Fruit fly (Drosophila melanogaster) whole organism, embryonic: ENCODE measurements around the gene CG3119.

ENCODE experiments used
- Ada2b ChIP-seq: fragments of 200-800 bp; sonication (Bioruptor generic); IDR thresholded peaks from 2 replicates; pipeline ENCODE4 v1.3.6; 2022; ENCODE audit warnings: missing biosample characterization, missing genetic modification characterization
- Atf3 ChIP-seq: fragments of 200-800 bp; sonication (Bioruptor generic); optimal IDR thresholded peaks from 3 replicates; lab custom pipeline; 2016; ENCODE audit warnings: missing biosample characterization, missing genetic modification characterization
- Bgb ChIP-seq: fragments of 200-800 bp; sonication (Bioruptor generic); IDR thresholded peaks from 2 replicates; pipeline ENCODE4 v1.3.6; 2022; ENCODE audit warnings: missing biosample characterization, missing genetic modification characterization; ENCODE audit not compliant: partially characterized antibody
- CG10654 ChIP-seq: fragments of 200-800 bp; sonication (Bioruptor generic); optimal IDR thresholded peaks from 2 replicates; lab custom pipeline; 2016; ENCODE audit warnings: missing biosample characterization, missing genetic modification characterization
- CG12942 ChIP-seq: fragments of 200-800 bp; sonication (Bioruptor generic); optimal IDR thresholded peaks from 3 replicates; lab custom pipeline; 2016; ENCODE audit warnings: missing biosample characterization, missing genetic modification characterization
- CG14014 ChIP-seq: fragments of 200-800 bp; sonication (Bioruptor generic); IDR thresholded peaks from 2 replicates; pipeline ENCODE4 v1.3.6; 2022; ENCODE audit warnings: missing biosample characterization, missing genetic modification characterization
- CG14965 ChIP-seq: fragments of 200-800 bp; sonication (Bioruptor generic); optimal IDR thresholded peaks from 2 replicates; lab custom pipeline; 2016; ENCODE audit warnings: missing biosample characterization, missing genetic modification characterization, borderline replicate concordance
- CG16815 ChIP-seq: fragments of 200-800 bp; sonication (Bioruptor generic); optimal IDR thresholded peaks from 3 replicates; lab custom pipeline; 2017; ENCODE audit warnings: missing biosample characterization, mild to moderate bottlenecking, missing genetic modification characterization
- CG3281 ChIP-seq: fragments of 200-800 bp; sonication (Bioruptor generic); optimal IDR thresholded peaks from 3 replicates; lab custom pipeline; 2017; ENCODE audit warnings: missing biosample characterization, mild to moderate bottlenecking, missing genetic modification characterization
- CG34376 ChIP-seq: fragments of 200-800 bp; sonication (Bioruptor generic); optimal IDR thresholded peaks from 2 replicates; lab custom pipeline; 2018; ENCODE audit warnings: missing biosample characterization, mild to moderate bottlenecking, missing genetic modification characterization
- CG3838 ChIP-seq: fragments of 200-800 bp; sonication (Bioruptor generic); optimal IDR thresholded peaks from 3 replicates; lab custom pipeline; 2016; ENCODE audit warnings: missing biosample characterization, missing genetic modification characterization
- CG4617 ChIP-seq: fragments of 200-800 bp; sonication (Bioruptor generic); optimal IDR thresholded peaks from 3 replicates; lab custom pipeline; 2016; ENCODE audit warnings: missing biosample characterization, missing genetic modification characterization, borderline replicate concordance
- CG6254 ChIP-seq: fragments of 200-800 bp; sonication (Bioruptor generic); optimal IDR thresholded peaks from 3 replicates; lab custom pipeline; 2017; ENCODE audit warnings: mild to moderate bottlenecking, missing biosample characterization, missing genetic modification reagents, missing genetic modification characterization
- CG6854 ChIP-seq: fragments of 200-800 bp; sonication (Bioruptor generic); optimal IDR thresholded peaks from 3 replicates; lab custom pipeline; 2017; ENCODE audit warnings: missing biosample characterization, mild to moderate bottlenecking, missing genetic modification characterization
- CG7556 ChIP-seq: fragments of 200-800 bp; sonication (Bioruptor generic); optimal IDR thresholded peaks from 2 replicates; lab custom pipeline; 2017; ENCODE audit warnings: missing biosample characterization, mild to moderate bottlenecking, missing genetic modification characterization
- CG9215 ChIP-seq: fragments of 200-800 bp; sonication (Bioruptor generic); IDR thresholded peaks from 2 replicates; pipeline ENCODE4 v1.3.6; 2022; ENCODE audit warnings: missing biosample characterization, missing genetic modification characterization
- CG9727 ChIP-seq: fragments of 200-800 bp; sonication (Bioruptor generic); optimal IDR thresholded peaks from 3 replicates; lab custom pipeline; 2017; ENCODE audit warnings: missing biosample characterization, mild to moderate bottlenecking, missing genetic modification characterization
- CG9817 ChIP-seq: fragments of 200-800 bp; sonication (Bioruptor generic); optimal IDR thresholded peaks from 2 replicates; lab custom pipeline; 2018; ENCODE audit warnings: missing biosample characterization, mild to moderate bottlenecking, missing genetic modification characterization, moderate library complexity
- ERR ChIP-seq: fragments of 200-800 bp; sonication (Bioruptor generic); optimal IDR thresholded peaks from 2 replicates; lab custom pipeline; 2016; ENCODE audit warnings: missing biosample characterization, missing genetic modification characterization
- Fer3 ChIP-seq: fragments of 200-800 bp; sonication (Bioruptor generic); optimal IDR thresholded peaks from 2 replicates; lab custom pipeline; 2018; ENCODE audit warnings: missing biosample characterization, mild to moderate bottlenecking, missing genetic modification characterization, moderate library complexity
- HLH4C ChIP-seq: fragments of 200-800 bp; sonication (Bioruptor generic); IDR thresholded peaks from 3 replicates; pipeline ENCODE4 v1.3.6; 2022; ENCODE audit warnings: missing biosample characterization, missing genetic modification characterization; ENCODE audit not compliant: partially characterized antibody
- Hand ChIP-seq: fragments of 200-800 bp; sonication (Bioruptor generic); optimal IDR thresholded peaks from 2 replicates; lab custom pipeline; 2017; ENCODE audit warnings: mild to moderate bottlenecking, missing biosample characterization, missing genetic modification reagents, missing genetic modification characterization
- Hmr ChIP-seq: fragments of 200-800 bp; sonication (Bioruptor generic); optimal IDR thresholded peaks from 3 replicates; lab custom pipeline; 2017; ENCODE audit warnings: mild to moderate bottlenecking, missing biosample characterization, missing genetic modification reagents, missing genetic modification characterization
- Hmx ChIP-seq: fragments of 200-800 bp; sonication (Bioruptor generic); optimal IDR thresholded peaks from 2 replicates; lab custom pipeline; 2016; ENCODE audit warnings: missing biosample characterization, missing genetic modification characterization
- MESR4 ChIP-seq: fragments of 200-800 bp; sonication (Bioruptor generic); optimal IDR thresholded peaks from 2 replicates; lab custom pipeline; 2018; ENCODE audit warnings: missing biosample characterization, mild to moderate bottlenecking, missing genetic modification characterization, moderate library complexity
- Optix ChIP-seq: fragments of 200-800 bp; sonication (Bioruptor generic); IDR thresholded peaks from 3 replicates; pipeline ENCODE4 v1.3.6; 2022; ENCODE audit warnings: missing biosample characterization, missing genetic modification characterization
- Ptx1 ChIP-seq: fragments of 200-800 bp; sonication (Bioruptor generic); IDR thresholded peaks from 2 replicates; pipeline ENCODE4 v1.3.6; 2022; ENCODE audit warnings: missing biosample characterization, missing genetic modification characterization
- Sry-δ ChIP-seq: fragments of 200-800 bp; sonication (Bioruptor generic); optimal IDR thresholded peaks from 2 replicates; lab custom pipeline; 2016; ENCODE audit warnings: missing biosample characterization, missing genetic modification characterization
- Stat92E ChIP-seq, 3 experiments: fragments of >200 bp in 2 of 3; fragments of 200-800 bp in 1 of 3; sonication (Bioruptor generic) in 1 of 3; optimal IDR thresholded peaks; 2 replicates each; lab custom pipeline; 2017 to 2019; ENCODE audit warnings: missing biosample characterization in 3 of 3, missing genetic modification characterization in 3 of 3, mild to moderate bottlenecking in 1 of 3, moderate library complexity in 1 of 3
- ase ChIP-seq: fragments of 200-800 bp; sonication (Bioruptor generic); IDR thresholded peaks from 3 replicates; pipeline ENCODE4 v1.3.6; 2022; ENCODE audit warnings: missing biosample characterization, missing genetic modification characterization
- bigmax ChIP-seq: fragments of 200-800 bp; sonication (Bioruptor generic); optimal IDR thresholded peaks from 2 replicates; lab custom pipeline; 2018; ENCODE audit warnings: missing biosample characterization, mild to moderate bottlenecking, missing genetic modification characterization
- cg ChIP-seq: fragments of 200-800 bp; sonication (Bioruptor generic); optimal IDR thresholded peaks from 3 replicates; lab custom pipeline; 2019; ENCODE audit warnings: missing biosample characterization, mild to moderate bottlenecking, missing genetic modification characterization, moderate library complexity
- chn ChIP-seq: fragments of 200-800 bp; sonication (Bioruptor generic); optimal IDR thresholded peaks from 2 replicates; lab custom pipeline; 2016; ENCODE audit warnings: missing biosample characterization, missing genetic modification characterization
- da ChIP-seq: fragments of 200-800 bp; sonication (Bioruptor generic); optimal IDR thresholded peaks from 2 replicates; lab custom pipeline; 2016; ENCODE audit warnings: missing biosample characterization, missing genetic modification characterization
- ems ChIP-seq: fragments of 200-800 bp; sonication (Bioruptor generic); optimal IDR thresholded peaks from 3 replicates; lab custom pipeline; 2016; ENCODE audit warnings: missing biosample characterization, missing genetic modification characterization
- gfzf ChIP-seq: fragments of 200-800 bp; sonication (Bioruptor generic); optimal IDR thresholded peaks from 2 replicates; lab custom pipeline; 2016; ENCODE audit warnings: missing biosample characterization, mild to moderate bottlenecking, missing genetic modification characterization, moderate library complexity
- ham ChIP-seq: fragments of 200-800 bp; sonication (Bioruptor generic); IDR thresholded peaks from 2 replicates; pipeline ENCODE4 v1.3.6; 2022; ENCODE audit warnings: missing biosample characterization, missing genetic modification characterization
- ind ChIP-seq: fragments of 200-800 bp; sonication (Bioruptor generic); optimal IDR thresholded peaks from 3 replicates; lab custom pipeline; 2016; ENCODE audit warnings: missing biosample characterization, missing genetic modification characterization
- jing ChIP-seq: fragments of 200-800 bp; sonication (Bioruptor generic); optimal IDR thresholded peaks from 2 replicates; lab custom pipeline; 2018; ENCODE audit warnings: missing biosample characterization, mild to moderate bottlenecking, missing genetic modification characterization
- nom ChIP-seq: fragments of 200-800 bp; sonication (Bioruptor generic); optimal IDR thresholded peaks from 2 replicates; lab custom pipeline; 2017; ENCODE audit warnings: missing biosample characterization, missing genetic modification characterization, mild to moderate bottlenecking, moderate library complexity, missing genetic modification reagents
- oc ChIP-seq: fragments of 200-800 bp; sonication (Bioruptor generic); optimal IDR thresholded peaks from 2 replicates; lab custom pipeline; 2018; ENCODE audit warnings: missing biosample characterization, mild to moderate bottlenecking, missing genetic modification characterization, moderate library complexity
- odd ChIP-seq: fragments of 200-800 bp; sonication (Bioruptor generic); optimal IDR thresholded peaks from 2 replicates; lab custom pipeline; 2017; ENCODE audit warnings: missing biosample characterization, mild to moderate bottlenecking, missing genetic modification characterization
- peb ChIP-seq: fragments of 200-800 bp; sonication (Bioruptor generic); IDR thresholded peaks from 2 replicates; pipeline ENCODE4 v1.3.6; 2022; ENCODE audit warnings: missing biosample characterization, missing genetic modification characterization
- psq ChIP-seq: fragments of 200-800 bp; sonication (Bioruptor generic); optimal IDR thresholded peaks from 2 replicates; lab custom pipeline; 2017; ENCODE audit warnings: missing biosample characterization, missing genetic modification characterization
- sd ChIP-seq: fragments of 200-800 bp; sonication (Bioruptor generic); optimal IDR thresholded peaks from 3 replicates; lab custom pipeline; 2018; ENCODE audit warnings: missing biosample characterization, mild to moderate bottlenecking, missing genetic modification characterization, moderate library complexity
- tna ChIP-seq: fragments of 200-800 bp; sonication (Bioruptor generic); IDR thresholded peaks from 2 replicates; pipeline ENCODE4 v1.3.6; 2022; ENCODE audit warnings: missing biosample characterization, missing genetic modification characterization; ENCODE audit not compliant: partially characterized antibody
- twi ChIP-seq: fragments of 200-800 bp; optimal IDR thresholded peaks from 2 replicates; lab custom pipeline; 2019; ENCODE audit warnings: missing biosample characterization, mild to moderate bottlenecking, missing genetic modification characterization, moderate library complexity
- unc-4 ChIP-seq: fragments of 200-800 bp; sonication (Bioruptor generic); IDR thresholded peaks from 2 replicates; pipeline ENCODE4 v1.3.6; 2022; ENCODE audit warnings: missing biosample characterization, missing genetic modification characterization; ENCODE audit not compliant: partially characterized antibody
- usp ChIP-seq: fragments of >200 bp; optimal IDR thresholded peaks from 2 replicates; lab custom pipeline; 2017; ENCODE audit warnings: missing biosample characterization, missing genetic modification characterization
- wek ChIP-seq: fragments of 200-800 bp; sonication (Bioruptor generic); optimal IDR thresholded peaks from 3 replicates; lab custom pipeline; 2018; ENCODE audit warnings: missing biosample characterization, mild to moderate bottlenecking, missing genetic modification characterization, moderate library complexity

The CG3119 gene

DNA sequence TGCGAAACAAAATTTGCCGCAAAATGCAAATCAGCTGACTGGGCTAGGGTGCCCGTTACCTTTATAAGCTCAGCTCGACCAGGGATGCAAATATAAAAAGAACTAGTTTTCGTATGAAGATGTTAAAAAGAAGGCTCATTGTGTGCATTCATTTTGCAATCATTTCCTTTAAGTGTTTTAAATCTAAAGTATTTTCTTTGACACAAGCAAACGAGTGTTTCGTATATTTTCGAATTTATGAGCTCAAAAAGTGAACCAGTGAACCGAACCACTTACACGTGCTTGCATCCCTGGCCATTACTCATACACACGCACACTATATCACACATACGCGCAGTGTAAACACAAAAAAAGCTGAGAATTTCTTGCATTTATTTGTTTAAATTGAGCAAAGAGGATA is 40.6 kb upstream of the CG3119 start, which contains the start of the genes Prx6a and Sbat (continued):
- TF ChIP-seq CG14965 (GFP tag; lab: Kevin White, UChicago) (no peak), CG12942 (GFP tag; lab: Kevin White, UChicago) (peak; percentile 66), ham (GFP tag; lab: Robert Waterston, UW) (no peak), tna (GFP tag; lab: Robert Waterston, UW) (no peak), ase (GFP tag; lab: Robert Waterston, UW) (peak; percentile 52; the same call in 1 of the 3 replicates), Hand (GFP tag; lab: Kevin White, UChicago) (no peak), CG9727 (peak; percentile 49), odd (GFP tag; lab: Kevin White, UChicago) (peak; percentile 33), CG4617 (peak; percentile 58), CG6854 (GFP tag; lab: Kevin White, UChicago) (peak; percentile 21), Hmx (GFP tag; lab: Kevin White, UChicago) (no peak), CG7556 (GFP tag; lab: Kevin White, UChicago) (peak; percentile 33), Ada2b (GFP tag; lab: Robert Waterston, UW) (peak; percentile 62; the same call in 1 of the 2 replicates), jing (GFP tag; lab: Kevin White, UChicago) (peak; percentile 49), chn (peak; percentile 62), usp (GFP tag; lab: Kevin White, UChicago) (no peak), Ptx1 (peak; percentile 70), ems (GFP tag; lab: Kevin White, UChicago) (no peak), CG9817 (tag; lab: Kevin White, UChicago) (peak; percentile 85), CG14014 (GFP tag; lab: Robert Waterston, UW) (peak; percentile 69), ERR (GFP tag; lab: Kevin White, UChicago) (no peak), unc-4 (GFP tag; lab: Robert Waterston, UW) (peak; percentile 52), CG3838 (GFP tag; lab: Kevin White, UChicago) (peak; percentile 4), Sry-δ (GFP tag; lab: Kevin White, UChicago) (peak; percentile 52), HLH4C (no peak), psq (GFP tag; lab: Kevin White, UChicago) (no peak), CG34376 (GFP tag; lab: Kevin White, UChicago) (peak; percentile 91), Stat92E (GFP tag; optimal IDR thresholded peaks at IDR 0.05; lab: Kevin White, UChicago) (peak in 1 of 3 experiments; percentile 35), CG3281 (GFP tag; lab: Kevin White, UChicago) (peak; percentile 76), da (GFP tag; lab: Kevin White, UChicago) (peak; percentile 53), peb (no peak), CG6254 (GFP tag; lab: Kevin White, UChicago) (no peak), twi (peak; percentile 68), gfzf (GFP tag; lab: Kevin White, UChicago) (peak; percentile 11), wek (GFP tag; lab: Kevin White, UChicago) (no peak), CG10654 (GFP tag; lab: Kevin White, UChicago) (peak; percentile 68), ind (GFP tag; lab: Kevin White, UChicago) (peak; percentile 79), Bgb (no peak), MESR4 (peak; percentile 4), cg (GFP tag; lab: Kevin White, UChicago) (peak; percentile 95), bigmax (no peak), oc (tag; lab: Kevin White, UChicago) (peak; percentile 34), Optix (GFP tag; lab: Robert Waterston, UW) (peak; percentile 53; the same call in 2 of the 3 replicates), sd (peak; percentile 46), Hmr (GFP tag; lab: Kevin White, UChicago) (peak; percentile 78), Fer3 (peak; percentile 75), CG16815 (GFP tag; lab: Kevin White, UChicago) (peak; percentile 48), Atf3 (GFP tag; lab: Kevin White, UChicago) (peak; percentile 40), CG9215 (peak; percentile 79), nom (GFP tag; lab: Kevin White, UChicago) (peak; percentile 32)
